Worm (Caenorhabditis elegans): ENCODE data around the gene pph-1.

DNA sequence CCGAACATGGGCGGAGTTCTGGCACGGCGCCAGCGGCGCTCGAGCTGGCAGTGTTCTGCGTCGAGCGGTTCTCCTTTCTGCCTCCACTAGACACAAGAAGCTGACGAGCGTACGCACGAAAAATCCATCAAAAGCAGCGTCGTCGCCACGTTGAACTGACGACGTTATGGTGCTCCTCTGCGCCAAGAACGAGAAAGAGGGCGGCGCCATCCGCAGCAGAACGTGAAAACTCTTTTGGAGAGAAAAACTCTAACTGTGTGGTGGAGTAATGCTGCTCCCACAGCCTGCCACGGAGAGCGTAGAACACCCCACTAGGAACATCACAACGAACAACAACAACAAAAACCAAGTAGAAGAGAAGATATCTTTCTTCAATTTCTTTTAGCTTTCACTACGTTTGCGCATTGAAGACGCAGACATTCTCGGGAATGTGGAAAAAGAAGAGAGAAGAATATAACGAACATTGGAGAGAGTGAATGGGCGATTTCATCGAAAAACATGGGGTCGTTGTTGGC lies 19.6 kb downstream of the pph-1 start:
- TF ChIP-seq ceh-90 (tag; optimal IDR thresholded peaks at IDR 0.05) (no peak), vab-15 (tag; optimal IDR thresholded peaks at IDR 0.05) (no peak), nhr-12 (tag; optimal IDR thresholded peaks at IDR 0.05) (no peak), sup-37 (GFP tag; optimal IDR thresholded peaks at IDR 0.05) (no peak), alr-1 (tag; optimal IDR thresholded peaks at IDR 0.05; ENCODE audit: borderline replicate concordance) (no peak), zip-4 (GFP tag; optimal IDR thresholded peaks at IDR 0.05) (no peak)

All from whole organism, L1 larva.